Worm (Caenorhabditis elegans) whole organism, midembryonic: ENCODE measurements around the gene idh-1.

ENCODE experiments used
- T22C8.4 ChIP-seq: fragments of 200-800 bp; sonication (Bioruptor generic); IDR thresholded peaks from 2 replicates; pipeline ENCODE4 v1.3.6; 2022; ENCODE audit warnings: missing genetic modification characterization, missing compliant biosample characterization
- flt-1 ChIP-seq: fragments of 200-800 bp; sonication (Bioruptor generic); IDR thresholded peaks from 2 replicates; pipeline ENCODE4 v1.3.6; 2022; ENCODE audit warnings: missing genetic modification characterization, missing compliant biosample characterization
- ref-1 ChIP-seq: fragments of 200-800 bp; sonication (Bioruptor generic); conservative IDR thresholded peaks from 2 replicates; pipeline ENCODE4 v1.3.6; 2022; ENCODE audit warnings: missing genetic modification reagents, missing genetic modification characterization, missing compliant biosample characterization
- ztf-23 ChIP-seq: fragments of 200-800 bp; sonication (Bioruptor generic); IDR thresholded peaks from 2 replicates; pipeline ENCODE4 v1.3.6; 2022; ENCODE audit warnings: missing genetic modification reagents, missing genetic modification characterization, missing compliant biosample characterization

- TF ChIP-seq ztf-23 (GFP tag; lab: Robert Waterston, UW) (no peak), T22C8.4 (no peak), ref-1 (no peak), flt-1 (GFP tag; lab: Robert Waterston, UW) (no peak)
These were observed 26.5 kb upstream of the idh-1 start, which contains the start of gene F38E11.6 for ce11 chrIV:9467418-9467817.
